Worm (Caenorhabditis elegans): Measurements from ENCODE around the gene H06H21.11.

DNA sequence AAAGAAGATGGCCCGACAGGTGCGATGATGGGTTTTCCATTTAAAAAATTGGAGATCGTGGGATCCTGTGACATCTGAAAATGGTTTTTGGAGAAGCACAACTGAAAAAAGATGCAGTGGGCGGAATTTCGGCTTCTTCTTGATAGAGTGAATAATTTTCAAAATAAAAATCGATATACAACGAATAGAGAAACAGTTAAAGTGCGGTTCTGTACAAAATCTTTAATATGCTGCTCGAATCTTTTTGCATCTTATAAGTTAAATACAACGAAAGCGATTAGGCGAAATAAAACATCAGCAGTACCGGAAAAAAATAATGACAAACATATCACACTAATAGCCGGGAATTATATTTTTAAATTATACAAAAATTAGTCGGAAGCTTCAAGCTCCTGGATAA, at the start of gene H06H21.11:
- TF ChIP-seq alr-1 (tag; optimal IDR thresholded peaks at IDR 0.05; ENCODE audit: borderline replicate concordance) (no peak), dpl-1 (GFP tag; optimal IDR thresholded peaks at IDR 0.05) (no peak), efl-3 (GFP tag; optimal IDR thresholded peaks at IDR 0.05) (no peak)
